Fruit fly (Drosophila melanogaster): ENCODE measurements around the gene CG15140.

- no peak for TF ChIP-seq CG14711 (tag; optimal IDR thresholded peaks at IDR 0.05)
- TF ChIP-seq CG5204 (GFP tag; optimal IDR thresholded peaks at IDR 0.05), result no peak
Observed at dm6 chr2L:17285940-17286339, at the start of gene CG15140.
